Fruit fly (Drosophila melanogaster): Measurements from ENCODE around the gene Cyt-b5-r.

dm6 chr2L:16787548-16787947, 3.0 kb downstream of the Cyt-b5-r start:
- TF ChIP-seq psq (optimal IDR thresholded peaks at IDR 0.05), result no peak
- TF ChIP-seq h (optimal IDR thresholded peaks at IDR 0.05), result no peak
- TF ChIP-seq ttk (optimal IDR thresholded peaks at IDR 0.05), result no peak
- TF ChIP-seq Myc (optimal IDR thresholded peaks at IDR 0.05), result no peak
- no peak for TF ChIP-seq Sin3A (optimal IDR thresholded peaks at IDR 0.05)

All from Kc167 (cell line).